Worm (Caenorhabditis elegans) whole organism, L4/young adult: ENCODE measurements around the gene Y47D7A.9.

Experiments
- W03F9.2 ChIP-seq: fragments of 150-350 bp; optimal IDR thresholded peaks from 2 replicates; lab custom pipeline; 2014; ENCODE audit warnings: missing biosample characterization, missing genetic modification characterization
- him-1 ChIP-seq: sonication (generic microtip); optimal IDR thresholded peaks from 2 replicates; lab custom pipeline; 2016; ENCODE audit warnings: missing genotype, missing genetic modification reagents, missing genetic modification characterization, missing compliant biosample characterization

ce11 chrV:4428202-4428601 is 4.4 kb upstream of the Y47D7A.9 start, which contains the start of gene Y47D7A.11:
- no peak for TF ChIP-seq him-1 (tag; lab: Kevin White, UChicago)
- TF ChIP-seq W03F9.2 (tag; lab: Kevin White, UChicago): no peak
